Worm (Caenorhabditis elegans): Measurements from ENCODE around the gene C01B10.9.

ce11 chrIV:6590029-6590428, 42.0 kb upstream of the C01B10.9 start, which contains the start of the genes lec-11 and irld-7:
- no peak for TF ChIP-seq ceh-34 (tag; optimal IDR thresholded peaks at IDR 0.05)
- no peak for TF ChIP-seq lin-11 (tag; optimal IDR thresholded peaks at IDR 0.05)
- TF ChIP-seq dmd-4 (tag; optimal IDR thresholded peaks at IDR 0.05; ENCODE audit: borderline replicate concordance), result no peak
- no peak for TF ChIP-seq pha-4 (tag; optimal IDR thresholded peaks at IDR 0.05)
- no peak for TF ChIP-seq pha-2 (tag; optimal IDR thresholded peaks at IDR 0.05)
- TF ChIP-seq hlh-30 (tag; optimal IDR thresholded peaks at IDR 0.05; ENCODE audit: insufficient read depth), result no peak

All from whole organism, late embryonic.